Worm (Caenorhabditis elegans) whole organism, midembryonic: ENCODE measurements around the gene phf-10.

Source experiments
- T22C8.4 ChIP-seq: fragments of 200-800 bp; sonication (Bioruptor generic); IDR thresholded peaks from 2 replicates; pipeline ENCODE4 v1.3.6; 2022; ENCODE audit warnings: missing genetic modification characterization, missing compliant biosample characterization
- cog-1 ChIP-seq: sonication (generic microtip); optimal IDR thresholded peaks from 2 replicates; lab custom pipeline; 2016; ENCODE audit warnings: missing genetic modification characterization, missing compliant biosample characterization
- flt-1 ChIP-seq: fragments of 200-800 bp; sonication (Bioruptor generic); IDR thresholded peaks from 2 replicates; pipeline ENCODE4 v1.3.6; 2022; ENCODE audit warnings: missing genetic modification characterization, missing compliant biosample characterization
- klf-2 ChIP-seq: fragments of 200-800 bp; sonication (Bioruptor generic); conservative IDR thresholded peaks from 2 replicates; pipeline ENCODE4 v1.3.6; 2022; ENCODE audit warnings: missing genetic modification reagents, missing genetic modification characterization, missing compliant biosample characterization
- tab-1 ChIP-seq: fragments of 200-800 bp; sonication (Bioruptor generic); IDR thresholded peaks from 2 replicates; pipeline ENCODE4 v1.3.6; 2022; ENCODE audit warnings: missing genetic modification characterization, missing compliant biosample characterization
- ztf-23 ChIP-seq: fragments of 200-800 bp; sonication (Bioruptor generic); IDR thresholded peaks from 2 replicates; pipeline ENCODE4 v1.3.6; 2022; ENCODE audit warnings: missing genetic modification reagents, missing genetic modification characterization, missing compliant biosample characterization
- ztf-29 ChIP-seq: fragments of 200-800 bp; sonication (Bioruptor generic); IDR thresholded peaks from 2 replicates; pipeline ENCODE4 v1.3.6; 2022; ENCODE audit warnings: missing genetic modification reagents, missing genetic modification characterization, missing compliant biosample characterization

DNA sequence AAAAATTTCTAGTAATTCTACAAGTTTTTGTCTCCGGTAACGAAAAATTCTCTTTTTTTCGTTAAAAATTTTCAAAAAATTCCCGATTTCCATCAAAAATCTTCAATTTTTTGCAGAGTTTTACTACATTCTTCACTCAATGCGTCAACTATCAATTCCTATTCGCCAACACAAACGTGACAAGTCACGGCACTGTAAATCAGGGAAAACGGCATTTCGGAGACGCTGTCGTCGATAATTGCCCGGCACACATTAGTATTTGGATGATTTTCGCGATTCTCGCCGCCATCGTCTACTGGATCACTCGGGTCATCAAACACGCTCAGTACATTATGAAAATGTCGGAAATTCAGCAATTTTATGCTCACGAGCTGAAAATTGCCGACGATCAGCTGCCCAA is 40.4 kb upstream of the phf-10 start:
- no peak for TF ChIP-seq flt-1 (GFP tag; lab: Robert Waterston, UW)
- no peak for TF ChIP-seq T22C8.4 (GFP tag; lab: Robert Waterston, UW)
- TF ChIP-seq ztf-29 (GFP tag; lab: Robert Waterston, UW): no peak
- TF ChIP-seq klf-2 (GFP tag; lab: Robert Waterston, UW): no peak
- no peak for TF ChIP-seq cog-1
- no peak for TF ChIP-seq ztf-23
- TF ChIP-seq tab-1 (GFP tag; lab: Robert Waterston, UW): no peak
